Fruit fly (Drosophila melanogaster) whole organism, embryonic: ENCODE results near the gene Plzf.

Experiments used
- Blimp-1 ChIP-seq: fragments of 200-800 bp; sonication (Bioruptor generic); optimal IDR thresholded peaks from 3 replicates; lab custom pipeline; 2018; ENCODE audit warnings: missing biosample characterization, missing genetic modification characterization, mild to moderate bottlenecking, moderate library complexity, missing genetic modification reagents
- CG10209 ChIP-seq: fragments of 200-800 bp; sonication (Bioruptor generic); optimal IDR thresholded peaks from 3 replicates; lab custom pipeline; 2017; ENCODE audit warnings: missing biosample characterization, mild to moderate bottlenecking, missing genetic modification characterization, missing genetic modification reagents
- CG10543 ChIP-seq: fragments of 200-800 bp; sonication (Bioruptor generic); optimal IDR thresholded peaks from 3 replicates; lab custom pipeline; 2017; ENCODE audit warnings: missing biosample characterization, mild to moderate bottlenecking, missing genetic modification characterization, moderate library complexity
- CG12236 ChIP-seq: fragments of 200-800 bp; sonication (Bioruptor generic); optimal IDR thresholded peaks from 2 replicates; lab custom pipeline; 2016; ENCODE audit warnings: missing biosample characterization, missing genetic modification characterization
- CG13123 ChIP-seq: fragments of 200-800 bp; sonication (Bioruptor generic); optimal IDR thresholded peaks from 2 replicates; lab custom pipeline; 2016; ENCODE audit warnings: missing biosample characterization, missing genetic modification characterization
- CG14441 ChIP-seq: fragments of 200-800 bp; sonication (Bioruptor generic); IDR thresholded peaks from 2 replicates; pipeline ENCODE4 v1.3.6; 2022; ENCODE audit warnings: missing biosample characterization, missing genetic modification characterization
- CG14965 ChIP-seq: fragments of 200-800 bp; sonication (Bioruptor generic); optimal IDR thresholded peaks from 2 replicates; lab custom pipeline; 2016; ENCODE audit warnings: missing biosample characterization, missing genetic modification characterization, borderline replicate concordance
- CG15011 ChIP-seq: fragments of 200-800 bp; sonication (Bioruptor generic); optimal IDR thresholded peaks from 3 replicates; lab custom pipeline; 2018; ENCODE audit warnings: missing biosample characterization, mild to moderate bottlenecking, missing genetic modification characterization
- CG1529 ChIP-seq: fragments of 200-800 bp; sonication (Bioruptor generic); optimal IDR thresholded peaks from 3 replicates; lab custom pipeline; 2018; ENCODE audit warnings: missing biosample characterization, missing genetic modification characterization
- CG15514 ChIP-seq: fragments of 200-800 bp; sonication (Bioruptor generic); optimal IDR thresholded peaks from 3 replicates; lab custom pipeline; 2017; ENCODE audit warnings: missing biosample characterization, missing genetic modification characterization, mild to moderate bottlenecking, moderate library complexity, missing genetic modification reagents
- CG15601 ChIP-seq: fragments of 200-800 bp; sonication (Bioruptor generic); optimal IDR thresholded peaks from 3 replicates; lab custom pipeline; 2019; ENCODE audit warnings: missing biosample characterization, mild to moderate bottlenecking, missing genetic modification characterization, moderate library complexity
- CG17359 ChIP-seq: fragments of 200-800 bp; sonication (Bioruptor generic); optimal IDR thresholded peaks from 3 replicates; lab custom pipeline; 2018; ENCODE audit warnings: missing biosample characterization, mild to moderate bottlenecking, missing genetic modification characterization, moderate library complexity
- CG17385 ChIP-seq: fragments of 200-800 bp; sonication (Bioruptor generic); optimal IDR thresholded peaks from 3 replicates; lab custom pipeline; 2018; ENCODE audit warnings: missing biosample characterization, mild to moderate bottlenecking, missing genetic modification characterization
- CG2116 ChIP-seq: fragments of 200-800 bp; sonication (Bioruptor generic); optimal IDR thresholded peaks from 3 replicates; lab custom pipeline; 2018; ENCODE audit warnings: missing biosample characterization, mild to moderate bottlenecking, missing genetic modification characterization
- CG2875 ChIP-seq: fragments of 200-800 bp; sonication (Bioruptor generic); optimal IDR thresholded peaks from 2 replicates; lab custom pipeline; 2017; ENCODE audit warnings: missing biosample characterization, mild to moderate bottlenecking, missing genetic modification characterization, missing genetic modification reagents
- CG31441 ChIP-seq: fragments of 200-800 bp; sonication (Bioruptor generic); IDR thresholded peaks from 2 replicates; pipeline ENCODE4 v1.3.6; 2022; ENCODE audit warnings: missing biosample characterization, missing genetic modification characterization
- CG4360 ChIP-seq: fragments of 200-800 bp; sonication (Bioruptor generic); IDR thresholded peaks from 2 replicates; pipeline ENCODE4 v1.3.6; 2022; ENCODE audit warnings: missing biosample characterization, missing genetic modification characterization
- CG4404 ChIP-seq: fragments of 200-800 bp; sonication (Bioruptor generic); IDR thresholded peaks from 2 replicates; pipeline ENCODE4 v1.3.6; 2022; ENCODE audit warnings: missing biosample characterization, missing genetic modification characterization
- CG7357 ChIP-seq: fragments of 200-800 bp; sonication (Bioruptor generic); IDR thresholded peaks from 3 replicates; pipeline ENCODE4 v1.3.6; 2022; ENCODE audit warnings: missing biosample characterization, missing genetic modification characterization
- CG7987 ChIP-seq: fragments of 200-800 bp; sonication (Bioruptor generic); optimal IDR thresholded peaks from 2 replicates; lab custom pipeline; 2018; ENCODE audit warnings: missing biosample characterization, mild to moderate bottlenecking, missing genetic modification characterization, moderate library complexity
- CG8359 ChIP-seq: fragments of 200-800 bp; sonication (Bioruptor generic); optimal IDR thresholded peaks from 2 replicates; lab custom pipeline; 2017; ENCODE audit warnings: missing biosample characterization, mild to moderate bottlenecking, missing genetic modification characterization, borderline replicate concordance
- CG9215 ChIP-seq: fragments of 200-800 bp; sonication (Bioruptor generic); IDR thresholded peaks from 2 replicates; pipeline ENCODE4 v1.3.6; 2022; ENCODE audit warnings: missing biosample characterization, missing genetic modification characterization
- CG9609 ChIP-seq: fragments of 200-800 bp; sonication (Bioruptor generic); optimal IDR thresholded peaks from 3 replicates; lab custom pipeline; 2016; ENCODE audit warnings: missing biosample characterization, missing genetic modification characterization
- CrebB ChIP-seq: fragments of 200-800 bp; sonication (Bioruptor generic); optimal IDR thresholded peaks from 3 replicates; lab custom pipeline; 2018; ENCODE audit warnings: missing biosample characterization, mild to moderate bottlenecking, missing genetic modification characterization
- D19A ChIP-seq: fragments of 200-800 bp; optimal IDR thresholded peaks from 3 replicates; lab custom pipeline; 2019; ENCODE audit warnings: missing biosample characterization, mild to moderate bottlenecking, missing genetic modification characterization, moderate library complexity
- Elba2 ChIP-seq: fragments of 200-800 bp; sonication (Bioruptor generic); optimal IDR thresholded peaks from 3 replicates; lab custom pipeline; 2016; ENCODE audit warnings: missing biosample characterization, missing genetic modification characterization
- Hr51 ChIP-seq, 2 experiments: fragments of 200-800 bp; sonication (Bioruptor generic); optimal IDR thresholded peaks; 2 replicates in 1 of 2; 3 replicates in 1 of 2; lab custom pipeline; 2016 to 2018; ENCODE audit warnings: missing biosample characterization in 2 of 2, missing genetic modification characterization in 2 of 2, mild to moderate bottlenecking in 1 of 2, moderate library complexity in 1 of 2
- Hsf ChIP-seq: fragments of 200-800 bp; sonication (Bioruptor generic); optimal IDR thresholded peaks from 3 replicates; lab custom pipeline; 2016; ENCODE audit warnings: missing biosample characterization, missing genetic modification characterization
- Lhr ChIP-seq: fragments of 200-800 bp; sonication (Bioruptor generic); optimal IDR thresholded peaks from 3 replicates; lab custom pipeline; 2017; ENCODE audit warnings: mild to moderate bottlenecking, missing biosample characterization, missing genetic modification reagents, missing genetic modification characterization
- Mad ChIP-seq: fragments of 200-800 bp; sonication (Bioruptor generic); optimal IDR thresholded peaks from 2 replicates; lab custom pipeline; 2016; ENCODE audit warnings: missing biosample characterization, missing genetic modification characterization
- Med ChIP-seq: fragments of 200-800 bp; sonication (Bioruptor generic); peaks from one replicate; lab custom pipeline; 2016; ENCODE audit warnings: missing biosample characterization, missing genetic modification characterization, mild to moderate bottlenecking, inconsistent platforms, moderate library complexity
- Mes4 ChIP-seq: fragments of 200-800 bp; sonication (Bioruptor generic); optimal IDR thresholded peaks from 2 replicates; lab custom pipeline; 2016; ENCODE audit warnings: missing biosample characterization, missing genetic modification characterization
- Trl ChIP-seq, 3 experiments: fragments of >200 bp in 2 of 3; fragments of 200-800 bp in 1 of 3; sonication (Bioruptor generic) in 1 of 3; optimal IDR thresholded peaks; 2 replicates in 1 of 3; 3 replicates in 2 of 3; lab custom pipeline; 2016 to 2017; ENCODE audit warnings: missing biosample characterization in 1 of 3, missing genetic modification characterization in 1 of 3
- YL-1 ChIP-seq: fragments of 200-800 bp; sonication (Bioruptor generic); optimal IDR thresholded peaks from 3 replicates; lab custom pipeline; 2017; ENCODE audit warnings: missing biosample characterization, mild to moderate bottlenecking, missing genetic modification characterization
- ci ChIP-seq: fragments of 200-800 bp; sonication (Bioruptor generic); IDR thresholded peaks from 3 replicates; pipeline ENCODE4 v1.3.6; 2022; ENCODE audit warnings: missing biosample characterization, missing genetic modification characterization
- crp ChIP-seq, 2 experiments: fragments of 200-800 bp; sonication (Bioruptor generic); optimal IDR thresholded peaks; 2 replicates in 1 of 2; 3 replicates in 1 of 2; lab custom pipeline; 2017; ENCODE audit warnings: missing biosample characterization in 2 of 2, missing genetic modification characterization in 2 of 2, mild to moderate bottlenecking in 1 of 2, moderate library complexity in 1 of 2
- da ChIP-seq: fragments of 200-800 bp; sonication (Bioruptor generic); optimal IDR thresholded peaks from 2 replicates; lab custom pipeline; 2016; ENCODE audit warnings: missing biosample characterization, missing genetic modification characterization
- gcm ChIP-seq: fragments of 200-800 bp; sonication (Bioruptor generic); optimal IDR thresholded peaks from 2 replicates; lab custom pipeline; 2019; ENCODE audit warnings: missing biosample characterization, mild to moderate bottlenecking, missing genetic modification characterization, moderate library complexity
- jigr1 ChIP-seq: fragments of 200-800 bp; sonication (Bioruptor generic); IDR thresholded peaks from 3 replicates; pipeline ENCODE4 v1.3.6; 2022; ENCODE audit warnings: missing biosample characterization, missing genetic modification characterization
- kay ChIP-seq: fragments of 200-800 bp; sonication (Bioruptor generic); optimal IDR thresholded peaks from 2 replicates; lab custom pipeline; 2016; ENCODE audit warnings: missing biosample characterization, missing genetic modification characterization
- lola ChIP-seq, 3 experiments: fragments of >200 bp in 2 of 3; fragments of 200-800 bp in 1 of 3; sonication (Bioruptor generic) in 1 of 3; optimal IDR thresholded peaks; 2 replicates each; lab custom pipeline; 2017 to 2019; ENCODE audit warnings: missing biosample characterization in 3 of 3, missing genetic modification characterization in 3 of 3, mild to moderate bottlenecking in 1 of 3, moderate library complexity in 1 of 3
- nau ChIP-seq: fragments of 200-800 bp; sonication (Bioruptor generic); optimal IDR thresholded peaks from 3 replicates; lab custom pipeline; 2017; ENCODE audit warnings: missing biosample characterization, mild to moderate bottlenecking, missing genetic modification characterization, missing genetic modification reagents
- pho ChIP-seq: fragments of 200-800 bp; sonication (Bioruptor generic); optimal IDR thresholded peaks from 2 replicates; lab custom pipeline; 2016; ENCODE audit warnings: missing biosample characterization, missing genetic modification characterization
- pita ChIP-seq: fragments of 200-800 bp; sonication (Bioruptor generic); optimal IDR thresholded peaks from 2 replicates; lab custom pipeline; 2017; ENCODE audit warnings: missing biosample characterization, mild to moderate bottlenecking, missing genetic modification characterization
- pnt ChIP-seq: fragments of 200-800 bp; sonication (Bioruptor generic); optimal IDR thresholded peaks from 3 replicates; lab custom pipeline; 2016; ENCODE audit warnings: missing biosample characterization, missing genetic modification characterization
- prd ChIP-seq, 3 experiments: fragments of >200 bp in 2 of 3; fragments of 200-800 bp in 1 of 3; sonication (Bioruptor generic) in 1 of 3; optimal IDR thresholded peaks in 2 of 3; IDR thresholded peaks in 1 of 3; 2 replicates in 2 of 3; 3 replicates in 1 of 3; pipeline versions ENCODE4 v1.3.6 to Lab custom; 2017 to 2022; ENCODE audit warnings: missing biosample characterization in 1 of 3, missing genetic modification characterization in 1 of 3
- row ChIP-seq: fragments of 200-800 bp; sonication (Bioruptor generic); IDR thresholded peaks from 3 replicates; pipeline ENCODE4 v1.3.6; 2022; ENCODE audit warnings: missing biosample characterization, missing genetic modification characterization
- scrt ChIP-seq: fragments of 200-800 bp; sonication (Bioruptor generic); optimal IDR thresholded peaks from 2 replicates; lab custom pipeline; 2018; ENCODE audit warnings: missing biosample characterization, mild to moderate bottlenecking, missing genetic modification characterization, moderate library complexity
- sim ChIP-seq: fragments of 200-800 bp; sonication (Bioruptor generic); IDR thresholded peaks from 2 replicates; pipeline ENCODE4 v1.3.6; 2022; ENCODE audit warnings: missing biosample characterization, missing genetic modification characterization

The Plzf gene

DNA sequence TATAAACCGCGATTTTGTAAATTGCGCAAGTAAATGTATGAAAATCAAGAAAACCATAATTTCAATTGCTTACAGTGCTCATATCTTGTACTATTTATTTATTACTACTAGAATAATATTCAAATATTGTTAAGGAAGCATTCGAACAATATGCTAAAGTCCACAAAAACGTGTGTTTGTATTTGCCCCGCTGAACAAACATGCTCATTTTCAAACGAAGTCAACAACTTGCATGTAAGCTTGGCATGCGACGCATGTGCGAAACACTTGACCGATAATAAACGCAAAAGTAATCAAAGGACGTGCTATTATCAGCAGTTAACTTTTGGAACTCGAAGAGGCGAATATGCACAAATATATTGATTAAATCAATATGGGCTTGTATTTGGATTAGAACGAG, 27.5 kb downstream of the Plzf start (continued):
- TF ChIP-seq nau (GFP tag; lab: Kevin White, UChicago) (no peak), CG15011 (peak; percentile 60), CG4360 (GFP tag; lab: Robert Waterston, UW) (no peak; the same call in 1 of the 2 replicates), Lhr (peak; percentile 33), prd (optimal IDR thresholded peaks at IDR 0.05; lab: Kevin White, UChicago) (no peak), prd (GFP tag; IDR thresholded peaks at IDR 0.05; lab: Robert Waterston, UW) (peak; percentile 51; the same call in 2 of the 3 replicates), CrebB (tag; lab: Kevin White, UChicago) (peak; percentile 82), CG14965 (peak; percentile 7), CG2116 (peak; percentile 55), CG2875 (GFP tag; lab: Kevin White, UChicago) (peak; percentile 88), kay (GFP tag; lab: Kevin White, UChicago) (peak; percentile 35), CG4404 (no peak), lola (GFP tag; optimal IDR thresholded peaks at IDR 0.05; lab: Kevin White, UChicago) (peak in 1 of 3 experiments; percentile 62), CG12236 (peak; percentile 63), CG1529 (GFP tag; lab: Kevin White, UChicago) (peak; percentile 86), CG8359 (GFP tag; lab: Kevin White, UChicago) (no peak), scrt (peak; percentile 40), CG9609 (GFP tag; lab: Kevin White, UChicago) (peak; percentile 9), CG13123 (GFP tag; lab: Kevin White, UChicago) (peak; percentile 68), CG31441 (GFP tag; lab: Robert Waterston, UW) (no peak; the same call in 1 of the 2 replicates), pnt (GFP tag; lab: Kevin White, UChicago) (no peak), CG7987 (GFP tag; lab: Kevin White, UChicago) (peak; percentile 91), jigr1 (GFP tag; lab: Robert Waterston, UW) (no peak), CG7357 (no peak), D19A (tag; lab: Kevin White, UChicago) (peak; percentile 27), Hsf (peak; percentile 37), YL-1 (GFP tag; lab: Kevin White, UChicago) (peak; percentile 11), CG14441 (GFP tag; lab: Robert Waterston, UW) (no peak), sim (GFP tag; lab: Robert Waterston, UW) (no peak), pho (GFP tag; lab: Kevin White, UChicago) (peak; percentile 18), CG10209 (peak; percentile 83), row (GFP tag; lab: Robert Waterston, UW) (no peak), CG17385 (peak; percentile 28), gcm (peak; percentile 61), CG9215 (GFP tag; lab: Robert Waterston, UW) (no peak), CG15601 (peak; percentile 84), Mad (GFP tag; lab: Kevin White, UChicago) (peak; percentile 40), CG15514 (peak; percentile 75), Elba2 (no peak), da (GFP tag; lab: Kevin White, UChicago) (no peak), pita (GFP tag; lab: Kevin White, UChicago) (no peak), crp (GFP tag; optimal IDR thresholded peaks at IDR 0.05; lab: Kevin White, UChicago) (no peak), Blimp-1 (GFP tag; lab: Kevin White, UChicago) (peak; percentile 76), CG10543 (GFP tag; lab: Kevin White, UChicago) (peak; percentile 80), Mes4 (peak; percentile 17), Med (GFP tag; lab: Kevin White, UChicago) (peak; percentile 94), ci (GFP tag; lab: Robert Waterston, UW) (peak; percentile 69; the same call in 1 of the 3 replicates), CG17359 (peak; percentile 74), Trl (optimal IDR thresholded peaks at IDR 0.05; lab: Kevin White, UChicago) (no peak), Trl (GFP tag; optimal IDR thresholded peaks at IDR 0.05; lab: Kevin White, UChicago) (peak; percentile 61), Hr51 (GFP tag; optimal IDR thresholded peaks at IDR 0.05; lab: Kevin White, UChicago) (peak; percentile 1 to 34)
